Worm (Caenorhabditis elegans) whole organism, dauer: Measurements from ENCODE around the gene srt-6.

Source experiments
- unc-62 ChIP-seq: sonication (generic microtip); optimal IDR thresholded peaks from 2 replicates; lab custom pipeline; 2017; ENCODE audit warnings: missing biosample characterization, missing genetic modification reagents, missing genetic modification characterization

srt-6 gene

DNA sequence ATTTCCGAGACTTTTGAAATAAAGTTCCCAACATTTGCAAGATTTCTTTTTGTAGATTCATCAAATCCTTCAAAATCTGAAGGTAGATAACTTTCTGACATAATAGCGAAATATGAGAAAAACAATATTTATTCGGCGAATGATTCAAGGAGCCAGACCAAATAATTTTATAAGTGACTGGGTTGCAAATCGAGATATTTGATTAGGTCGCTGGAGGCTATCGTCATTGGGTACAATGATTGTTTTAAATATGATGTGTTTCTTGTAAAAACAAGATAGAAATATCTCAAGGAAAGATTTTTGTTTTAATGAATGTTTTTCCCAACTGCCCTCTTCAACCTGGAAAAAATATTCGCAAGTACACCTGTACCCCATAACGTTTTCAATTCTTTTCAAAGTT, 20.3 kb upstream of the srt-6 start, which contains the start of gene srw-69:
Gene srw-69, minus strand, starts transcription at position 101 of the 400 bp plus-strand sequence.
- no peak for TF ChIP-seq unc-62 (GFP tag; lab: Kevin White, UChicago)

DNA sequence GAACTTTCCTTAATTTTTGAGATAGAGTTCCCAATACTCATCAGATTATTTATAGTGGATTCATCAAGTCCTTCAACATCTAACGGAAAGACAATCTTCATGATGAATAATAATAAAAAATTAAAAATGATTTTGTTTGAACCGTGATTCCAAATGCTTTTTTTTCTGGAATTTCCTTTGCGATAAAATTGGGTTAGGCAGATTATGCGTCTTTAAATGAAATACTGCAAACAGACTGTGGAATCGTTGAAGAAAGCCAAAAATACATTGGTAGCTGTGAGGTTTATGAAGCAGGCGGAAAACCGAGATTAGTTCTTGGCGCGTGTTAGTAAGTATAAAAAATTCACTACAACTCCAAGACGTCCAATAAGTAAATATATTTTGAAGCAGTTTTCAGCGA, 18.0 kb upstream of the srt-6 start, which contains the start of gene srw-68:
Gene srw-68, minus strand, starts transcription at position 101 of the 400 bp plus-strand sequence.
- no peak for TF ChIP-seq unc-62 (GFP tag; lab: Kevin White, UChicago)

DNA sequence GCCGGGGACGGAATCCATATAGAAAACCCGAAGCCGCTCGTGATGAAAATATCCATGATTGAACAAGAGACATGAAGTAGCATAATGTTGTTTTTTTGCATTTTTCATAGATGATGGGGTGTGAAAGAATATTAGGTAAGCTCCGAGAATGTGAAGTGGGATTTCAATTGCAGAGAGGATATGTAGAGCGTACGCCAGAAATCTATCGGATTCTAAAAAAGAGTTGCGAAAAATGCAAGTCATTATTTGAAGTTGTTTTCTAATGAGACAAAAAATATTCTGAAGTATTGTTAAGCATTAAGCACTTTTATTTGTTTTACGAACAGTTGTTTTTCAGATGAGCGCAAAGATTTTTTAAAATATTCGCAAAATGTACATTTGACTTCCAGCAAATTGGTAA, 15.7 kb upstream of the srt-6 start, which contains the start of gene F18E3.10:
Gene F18E3.10, minus strand, starts transcription at position 101 of the 400 bp plus-strand sequence.
- no peak for TF ChIP-seq unc-62 (GFP tag; lab: Kevin White, UChicago)

DNA sequence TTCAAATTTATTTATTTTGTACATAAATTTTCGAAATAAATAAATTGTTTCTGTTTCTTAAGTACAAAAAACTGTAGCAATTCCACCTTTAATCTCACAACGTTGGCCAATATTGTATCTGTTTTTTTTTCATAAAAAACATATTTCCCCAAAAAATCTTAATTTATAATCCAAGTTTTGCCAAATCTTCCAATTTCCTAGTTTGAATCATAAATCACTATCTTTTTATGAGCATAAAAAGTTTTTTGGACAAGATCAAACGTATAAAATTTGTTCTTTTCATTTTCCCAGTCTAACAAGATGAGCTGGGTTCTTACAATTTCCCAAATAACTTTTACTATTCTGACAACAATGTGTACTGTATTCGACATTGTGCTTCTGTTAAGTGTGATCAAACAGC, 11.5 kb upstream of the srt-6 start, which contains the start of gene srxa-4:
Gene srxa-4, plus strand, starts transcription at position 301 of the 400 bp plus-strand sequence.
- no peak for TF ChIP-seq unc-62 (GFP tag; lab: Kevin White, UChicago)

DNA sequence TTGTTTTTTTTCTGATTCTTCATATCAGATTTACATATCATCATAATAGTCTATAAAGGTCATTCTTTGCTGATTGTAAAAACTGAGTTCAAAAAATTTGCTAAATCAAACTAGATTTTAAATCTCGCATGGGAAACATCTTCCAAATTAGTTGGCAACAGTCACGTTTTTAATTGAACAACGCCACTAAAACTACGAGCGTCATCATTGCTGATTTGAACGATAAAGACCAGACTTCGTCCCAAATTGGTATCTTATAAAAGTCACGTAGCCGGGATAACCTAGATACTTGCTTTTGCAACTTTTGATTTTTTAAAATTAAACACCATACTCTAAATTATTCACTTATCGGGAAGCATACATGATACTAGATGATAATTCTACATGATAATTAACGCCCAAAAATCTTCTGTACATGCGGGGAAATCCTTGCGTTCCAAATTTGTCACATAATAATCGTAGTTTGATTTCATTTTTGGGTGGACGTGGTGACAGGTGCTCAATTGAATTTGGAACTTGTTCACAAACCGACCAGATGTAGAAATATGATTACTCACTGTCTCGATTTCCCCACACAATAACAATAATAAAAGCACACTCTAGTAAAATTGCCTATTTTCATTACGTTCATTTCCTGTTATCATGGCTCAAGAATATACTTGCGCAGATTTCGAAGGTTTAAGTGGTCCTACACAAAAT, 8.6 kb upstream of the srt-6 start, which contains the start of gene srw-67:
Gene srw-67, plus strand, starts transcription at position 643 of the 699 bp plus-strand sequence.
- no peak for TF ChIP-seq unc-62 (GFP tag; lab: Kevin White, UChicago)

DNA sequence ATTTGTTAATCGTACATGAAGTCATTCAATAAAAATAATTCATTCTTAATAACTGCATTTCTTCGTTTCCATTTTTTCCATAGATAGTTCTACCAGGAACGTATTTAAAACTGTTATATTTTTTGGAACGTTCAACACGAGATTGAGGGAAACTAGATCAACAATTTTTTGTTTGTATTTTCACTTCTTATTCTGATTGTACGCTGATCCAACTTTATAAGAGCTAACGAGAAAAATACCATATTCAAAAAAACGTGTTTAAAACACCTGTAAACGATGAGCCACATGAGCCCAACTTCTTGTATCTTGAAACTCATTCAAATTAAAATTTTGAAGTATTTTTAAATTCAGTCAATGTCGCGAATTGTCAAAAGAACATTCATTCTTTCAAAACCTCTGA, 8.0 kb upstream of the srt-6 start:
- no peak for TF ChIP-seq unc-62 (GFP tag; lab: Kevin White, UChicago)

DNA sequence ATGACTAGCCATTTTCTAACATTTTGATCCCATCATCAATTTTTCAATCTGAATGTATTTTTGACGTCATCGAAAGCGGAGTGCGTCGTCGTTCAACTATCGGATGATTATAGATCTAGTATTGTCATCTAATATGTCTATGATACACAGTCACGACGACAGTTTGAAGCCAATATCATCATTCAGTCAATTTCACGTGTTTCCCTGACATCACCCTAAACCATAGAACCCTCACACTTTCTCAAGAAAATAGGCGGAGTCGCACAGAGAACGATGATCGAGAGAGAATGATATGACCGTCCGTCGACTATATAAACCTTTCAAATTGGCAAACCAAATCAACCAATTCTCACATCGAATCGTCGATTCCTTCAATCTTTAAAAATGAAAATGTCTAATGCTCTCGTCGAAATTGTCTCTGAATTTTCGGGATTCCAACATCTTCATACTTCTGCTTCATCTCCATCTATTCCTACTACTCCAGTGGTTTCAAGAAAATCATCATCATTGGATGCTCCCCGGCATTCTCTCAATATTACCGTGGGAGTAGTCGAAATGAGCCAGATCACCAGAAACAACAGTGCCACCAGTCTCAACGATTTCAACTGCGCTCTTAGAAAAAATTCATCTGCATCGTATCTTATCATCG, 7.3 kb upstream of the srt-6 start, which contains the start of gene F18E3.13:
Gene F18E3.13, plus strand, starts transcription at position 385 of the 649 bp plus-strand sequence.
- no peak for TF ChIP-seq unc-62 (GFP tag; lab: Kevin White, UChicago)

DNA sequence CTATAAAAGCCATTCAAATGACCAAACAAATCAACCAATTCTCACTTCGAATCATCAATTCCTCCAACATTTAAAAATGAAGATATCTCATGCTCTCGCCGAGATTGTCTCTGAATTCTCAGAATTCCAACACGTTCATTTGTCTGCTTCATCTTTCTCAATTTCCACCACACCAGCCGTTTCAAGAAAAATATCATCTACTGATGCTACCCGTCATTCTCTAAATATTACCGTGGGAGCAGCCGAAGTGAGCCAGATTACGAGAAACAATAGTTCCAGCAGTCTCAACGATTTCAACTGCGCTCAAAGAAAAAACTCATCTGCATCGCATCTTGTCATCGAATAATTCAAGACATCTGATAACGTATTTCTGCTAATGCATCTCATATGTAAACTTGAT, 6.3 kb upstream of the srt-6 start, which contains the start of gene F18E3.12:
Gene F18E3.12, plus strand, starts transcription at position 77 of the 400 bp plus-strand sequence.
- TF ChIP-seq unc-62 (GFP tag; lab: Kevin White, UChicago) = no peak

DNA sequence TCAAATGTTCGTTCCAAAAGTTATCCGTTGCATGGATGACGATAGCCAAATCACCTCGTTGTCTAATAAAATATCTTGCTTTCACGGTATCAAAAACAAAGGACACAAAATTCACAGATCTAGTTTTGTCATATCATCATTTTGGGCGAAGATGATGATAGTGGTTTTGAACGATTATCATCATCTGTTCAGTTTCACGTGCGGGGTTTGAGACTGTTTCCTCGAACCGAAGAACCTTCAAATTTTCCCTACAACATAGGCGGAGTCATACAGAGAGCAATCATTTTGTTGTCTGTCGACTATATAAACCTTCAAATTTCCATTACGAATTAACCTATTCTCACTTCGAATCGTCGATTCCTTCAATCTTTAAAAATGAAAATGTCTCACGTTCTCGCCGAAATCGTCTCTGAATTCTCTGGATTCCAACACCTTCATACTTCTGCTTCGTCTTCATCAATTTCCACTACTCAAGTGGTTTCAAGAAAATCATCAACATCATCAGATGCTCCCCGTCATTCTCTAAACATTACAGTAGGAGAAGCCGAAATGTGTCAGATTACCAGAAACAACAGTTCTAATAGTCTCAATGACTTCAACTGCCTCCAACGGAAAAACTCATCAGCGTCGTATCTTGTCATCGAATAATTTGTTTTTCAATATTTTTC, 4.6 kb upstream of the srt-6 start, which contains the start of gene F18E3.11:
Gene F18E3.11, plus strand, starts transcription at position 376 of the 668 bp plus-strand sequence.
- TF ChIP-seq unc-62 (GFP tag; lab: Kevin White, UChicago) = no peak

DNA sequence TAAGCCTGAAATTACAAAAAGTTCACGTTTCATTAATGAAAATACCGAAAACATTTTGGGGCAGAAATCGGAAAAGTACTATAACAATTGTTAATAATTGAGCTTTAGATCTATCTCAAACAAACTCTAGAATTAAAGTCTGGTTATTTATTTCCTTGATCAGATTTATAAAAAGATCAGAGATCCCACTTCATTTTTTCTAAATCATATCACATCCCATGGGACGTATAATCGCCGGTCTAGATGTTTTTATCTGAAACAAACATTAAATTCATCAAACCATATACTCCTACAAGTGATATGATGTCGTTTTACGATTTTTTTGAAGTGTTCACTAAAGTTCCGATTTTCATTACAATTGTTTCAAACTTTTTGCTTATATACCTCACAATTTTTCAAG, 3.1 kb upstream of the srt-6 start, which contains the start of gene str-41:
Gene str-41, plus strand, starts transcription at position 301 of the 400 bp plus-strand sequence.
- no peak for TF ChIP-seq unc-62 (GFP tag; lab: Kevin White, UChicago)

DNA sequence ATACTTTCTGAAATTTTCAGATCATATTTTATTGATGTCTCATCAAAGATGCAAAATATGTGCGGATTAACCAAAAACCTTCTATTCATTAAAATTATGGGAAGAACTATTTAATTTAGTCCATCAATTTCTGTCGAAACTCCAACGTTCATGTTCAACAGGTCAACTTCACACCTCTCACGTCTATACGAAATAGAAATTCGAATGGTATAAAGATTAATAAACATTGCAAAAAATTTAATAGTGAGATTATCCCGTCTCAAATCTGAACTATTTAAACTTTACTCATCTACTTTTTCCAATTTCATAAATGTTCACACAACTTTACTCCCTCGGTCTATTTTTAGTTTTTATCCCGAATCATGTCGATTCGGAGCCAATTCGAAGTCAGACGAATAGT, 985 bp upstream of the srt-6 start, which contains the start of gene R13D7.2:
Gene R13D7.2, plus strand, starts transcription at position 301 of the 400 bp plus-strand sequence.
- TF ChIP-seq unc-62 (GFP tag; lab: Kevin White, UChicago) = no peak

DNA sequence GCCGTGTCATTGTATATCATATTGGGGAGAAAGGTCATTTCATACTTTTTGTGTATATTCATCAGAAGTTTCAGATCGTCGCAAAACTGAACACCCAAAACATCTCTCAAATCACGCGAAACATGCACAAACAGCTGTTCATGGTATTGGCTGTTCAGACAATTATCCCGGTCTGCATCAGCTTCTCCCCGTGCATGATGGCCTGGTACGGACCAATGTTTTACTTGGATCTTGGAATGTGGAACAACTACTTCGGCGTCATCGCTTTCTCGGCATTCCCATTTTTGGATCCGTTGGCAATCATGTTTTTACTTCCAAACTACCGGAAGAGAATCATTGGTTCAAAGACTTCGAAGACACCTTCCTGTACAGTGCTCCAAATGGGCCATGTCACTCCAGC, 5.1 kb downstream of the srt-6 start:
- TF ChIP-seq unc-62 (GFP tag; lab: Kevin White, UChicago) = no peak

DNA sequence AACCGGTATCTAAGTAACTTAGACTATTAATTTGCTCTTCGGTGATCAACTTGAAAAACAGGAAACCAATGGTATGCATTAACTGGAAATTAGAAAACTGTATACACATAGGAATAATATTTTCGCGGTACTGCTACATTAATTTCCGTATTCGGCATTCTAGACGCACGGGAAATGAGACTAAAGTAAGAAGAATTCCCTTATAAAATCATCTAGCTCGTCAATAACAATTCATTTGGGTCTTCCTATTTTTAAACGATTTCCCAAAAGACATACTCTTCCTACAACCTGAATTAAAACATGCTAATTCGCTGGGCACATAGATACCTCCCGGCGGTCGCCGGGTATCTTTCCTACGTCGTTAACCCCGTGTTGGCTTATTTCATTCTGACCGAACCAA, 6.3 kb downstream of the srt-6 start, which contains the start of gene srj-13:
Gene srj-13, plus strand, starts transcription at position 301 of the 400 bp plus-strand sequence.
- TF ChIP-seq unc-62 (GFP tag; lab: Kevin White, UChicago) = no peak

DNA sequence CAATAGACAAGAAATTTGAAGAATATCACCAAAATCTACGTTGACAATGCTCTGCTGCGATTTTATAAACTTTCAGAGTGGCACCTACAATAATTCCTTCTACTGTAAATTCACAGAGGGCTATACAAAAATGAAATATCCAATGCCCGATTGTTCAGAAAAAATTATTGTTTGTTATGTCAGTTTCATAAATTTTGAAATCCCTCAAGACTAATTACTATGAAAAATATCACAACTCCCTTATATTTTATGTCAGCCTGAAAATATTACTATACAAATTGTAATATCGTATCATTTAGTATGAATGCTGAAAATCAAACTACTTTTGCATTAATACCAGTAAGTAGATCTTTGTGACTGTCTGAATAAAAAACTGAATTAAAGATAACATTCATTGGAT, 8.0 kb downstream of the srt-6 start, which contains the start of gene srx-60:
Gene srx-60, plus strand, starts transcription at position 301 of the 400 bp plus-strand sequence.
- TF ChIP-seq unc-62 (GFP tag; lab: Kevin White, UChicago) = no peak

DNA sequence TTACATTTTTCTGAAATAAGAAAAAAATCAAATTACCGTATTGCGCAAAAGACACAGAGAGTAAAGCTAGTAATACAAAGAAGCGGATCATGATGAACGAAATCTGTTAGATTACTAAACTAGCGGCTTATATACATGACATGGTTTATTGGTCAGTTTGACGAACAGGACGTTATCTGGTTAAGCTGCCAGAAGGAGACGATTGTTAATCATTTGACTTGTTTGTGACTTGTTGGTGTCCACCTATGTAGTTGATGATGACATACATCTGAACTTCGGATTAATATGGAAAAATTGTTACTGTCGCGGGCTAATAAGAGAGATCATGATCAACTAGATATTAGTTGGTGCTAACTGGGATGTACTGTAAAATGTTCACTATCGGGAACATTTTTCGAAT, 8.5 kb downstream of the srt-6 start, which contains the start of gene cnc-9:
Gene cnc-9, minus strand, starts transcription at position 101 of the 400 bp plus-strand sequence.
- TF ChIP-seq unc-62 (GFP tag; lab: Kevin White, UChicago) = no peak
